Worm (Caenorhabditis elegans) whole organism, L1 larva: ENCODE measurements around the gene F22B5.6.

Source experiments
- C04F5.9 ChIP-seq: sonication (generic microtip); optimal IDR thresholded peaks from 2 replicates; lab custom pipeline; 2016; ENCODE audit warnings: missing genetic modification characterization, missing compliant biosample characterization
- C16A3.4 ChIP-seq: fragments of 150-350 bp; optimal IDR thresholded peaks from 2 replicates; lab custom pipeline; 2014; ENCODE audit warnings: missing biosample characterization, missing genetic modification characterization
- C34B4.2 ChIP-seq: sonication (generic microtip); optimal IDR thresholded peaks from 2 replicates; lab custom pipeline; 2017; ENCODE audit warnings: mild to moderate bottlenecking, missing genetic modification characterization, missing compliant biosample characterization
- F16B12.6 ChIP-seq: fragments of 150-350 bp; optimal IDR thresholded peaks from 2 replicates; lab custom pipeline; 2014; ENCODE audit warnings: missing biosample characterization, missing genetic modification characterization
- Y116A8C.19 ChIP-seq: sonication (generic microtip); optimal IDR thresholded peaks from 2 replicates; lab custom pipeline; 2016; ENCODE audit warnings: missing compliant biosample characterization, missing genetic modification characterization, borderline replicate concordance
- aha-1 ChIP-seq: fragments of 150-350 bp; optimal IDR thresholded peaks from 2 replicates; lab custom pipeline; 2014; ENCODE audit warnings: missing biosample characterization, missing genetic modification characterization
- alr-1 ChIP-seq: fragments of 200-800 bp; sonication (Bioruptor generic); optimal IDR thresholded peaks from 2 replicates; lab custom pipeline; 2018; ENCODE audit warnings: borderline replicate concordance, mild to moderate bottlenecking, missing genetic modification characterization, missing compliant biosample characterization
- aly-2 ChIP-seq: fragments of 150-350 bp; optimal IDR thresholded peaks from 2 replicates; lab custom pipeline; 2014; ENCODE audit warnings: missing biosample characterization, missing genetic modification characterization
- ama-1 ChIP-seq: fragments of 150-350 bp; optimal IDR thresholded peaks from 2 replicates; lab custom pipeline; 2014
- ceh-88 ChIP-seq: fragments of 200-800 bp; sonication (Bioruptor generic); IDR thresholded peaks from 2 replicates; pipeline ENCODE4 v1.3.6; 2022; ENCODE audit warnings: missing genetic modification characterization, missing compliant biosample characterization
- ces-1 ChIP-seq: fragments of 150-350 bp; optimal IDR thresholded peaks from 2 replicates; lab custom pipeline; 2014; ENCODE audit warnings: missing biosample characterization, missing genetic modification reagents, missing genetic modification characterization
- efl-1 ChIP-seq, 4 experiments: fragments of 150-350 bp; optimal IDR thresholded peaks in 3 of 4; peaks in 1 of 4; 1 replicate in 1 of 4; 2 replicates in 3 of 4; lab custom pipeline; 2014; ENCODE audit warnings: missing biosample characterization in 2 of 4, missing genetic modification characterization in 2 of 4, missing genetic modification reagents in 2 of 4
- efl-3 ChIP-seq: fragments of 200-800 bp; sonication (Bioruptor generic); optimal IDR thresholded peaks from 2 replicates; lab custom pipeline; 2018; ENCODE audit warnings: mild to moderate bottlenecking, missing genetic modification characterization, missing compliant biosample characterization
- elt-3 ChIP-seq, 6 experiments: fragments of 150-350 bp in 1 of 6; sonication (generic microtip); optimal IDR thresholded peaks; 2 replicates each; lab custom pipeline; 2017 to 2018; ENCODE audit warnings: missing biosample characterization in 6 of 6, missing genetic modification characterization in 6 of 6, inconsistent platforms in 1 of 6
- hpl-2 ChIP-seq: fragments of 150-350 bp; optimal IDR thresholded peaks from 2 replicates; lab custom pipeline; 2014; ENCODE audit warnings: missing biosample characterization, missing genetic modification reagents, missing genetic modification characterization
- jun-1 ChIP-seq: fragments of 150-350 bp; optimal IDR thresholded peaks from 2 replicates; lab custom pipeline; 2014; ENCODE audit warnings: missing biosample characterization, missing genetic modification reagents, missing genetic modification characterization
- lin-15B ChIP-seq: fragments of 150-350 bp; sonication (generic microtip); optimal IDR thresholded peaks from 3 replicates; lab custom pipeline; 2014; ENCODE audit warnings: missing biosample characterization, missing genetic modification characterization
- lin-35 ChIP-seq, 2 experiments: fragments of 150-350 bp; optimal IDR thresholded peaks; 2 replicates each; lab custom pipeline; 2014; ENCODE audit warnings: missing biosample characterization in 2 of 2, missing genetic modification characterization in 2 of 2, missing genetic modification reagents in 2 of 2
- nhr-19 ChIP-seq: fragments of 200-800 bp; sonication (Bioruptor generic); conservative IDR thresholded peaks from 2 replicates; pipeline ENCODE4 v1.3.6; 2022; ENCODE audit warnings: missing genetic modification characterization, missing compliant biosample characterization
- nhr-20 ChIP-seq: sonication (generic microtip); optimal IDR thresholded peaks from 2 replicates; lab custom pipeline; 2016; ENCODE audit warnings: mild to moderate bottlenecking, missing genetic modification characterization, missing compliant biosample characterization
- nhr-237 ChIP-seq: fragments of 150-350 bp; optimal IDR thresholded peaks from 2 replicates; lab custom pipeline; 2014; ENCODE audit warnings: missing biosample characterization, missing genetic modification characterization
- nhr-28 ChIP-seq: fragments of 150-350 bp; optimal IDR thresholded peaks from 2 replicates; lab custom pipeline; 2014; ENCODE audit warnings: missing biosample characterization, missing genetic modification characterization
- nhr-71 ChIP-seq: sonication (generic microtip); optimal IDR thresholded peaks from 2 replicates; lab custom pipeline; 2016; ENCODE audit warnings: mild to moderate bottlenecking, missing genetic modification characterization, moderate library complexity, missing compliant biosample characterization
- nhr-76 ChIP-seq: sonication (generic microtip); optimal IDR thresholded peaks from 2 replicates; lab custom pipeline; 2017; ENCODE audit warnings: missing biosample characterization, missing genetic modification characterization
- nhr-85 ChIP-seq: sonication (generic microtip); peaks from one replicate; lab custom pipeline; 2016; ENCODE audit warnings: missing genetic modification characterization, inconsistent platforms, missing compliant biosample characterization
- nhr-90 ChIP-seq: sonication (generic microtip); optimal IDR thresholded peaks from 2 replicates; lab custom pipeline; 2016; ENCODE audit warnings: mild to moderate bottlenecking, missing genetic modification characterization, missing compliant biosample characterization; ENCODE audit not compliant: poor library complexity
- pag-3 ChIP-seq: sonication (generic microtip); optimal IDR thresholded peaks from 2 replicates; lab custom pipeline; 2017; ENCODE audit warnings: missing genetic modification characterization, mild to moderate bottlenecking, missing compliant biosample characterization, antibody characterized with exemption, borderline replicate concordance; ENCODE audit not compliant: insufficient read depth
- rnt-1 ChIP-seq: sonication (generic microtip); optimal IDR thresholded peaks from 2 replicates; lab custom pipeline; 2016; ENCODE audit warnings: mild to moderate bottlenecking, missing genetic modification characterization, moderate library complexity, missing compliant biosample characterization
- snpc-4 ChIP-seq: fragments of 150-350 bp; optimal IDR thresholded peaks from 2 replicates; lab custom pipeline; 2014; ENCODE audit warnings: missing biosample characterization, missing genetic modification characterization
- snu-23 ChIP-seq: sonication (generic microtip); optimal IDR thresholded peaks from 2 replicates; lab custom pipeline; 2016; ENCODE audit warnings: missing genetic modification characterization, missing compliant biosample characterization
- sox-4 ChIP-seq: sonication (generic microtip); optimal IDR thresholded peaks from 2 replicates; lab custom pipeline; 2016; ENCODE audit warnings: missing genetic modification characterization, missing compliant biosample characterization
- sptf-1 ChIP-seq: fragments of 150-350 bp; optimal IDR thresholded peaks from 2 replicates; lab custom pipeline; 2014; ENCODE audit warnings: missing biosample characterization, missing genetic modification characterization
- sup-37 ChIP-seq: fragments of 200-800 bp; sonication (Bioruptor generic); optimal IDR thresholded peaks from 2 replicates; lab custom pipeline; 2018; ENCODE audit warnings: mild to moderate bottlenecking, missing genetic modification characterization, missing compliant biosample characterization
- unc-130 ChIP-seq: fragments of 150-350 bp; optimal IDR thresholded peaks from 2 replicates; lab custom pipeline; 2017; ENCODE audit warnings: missing biosample characterization, missing genetic modification characterization, inconsistent platforms
- unc-62 ChIP-seq: fragments of 150-350 bp; optimal IDR thresholded peaks from 2 replicates; lab custom pipeline; 2014; ENCODE audit warnings: missing biosample characterization, missing genetic modification reagents, missing genetic modification characterization
- zag-1 ChIP-seq: fragments of 150-350 bp; optimal IDR thresholded peaks from 2 replicates; lab custom pipeline; 2014; ENCODE audit warnings: missing biosample characterization, missing genetic modification characterization

Gene F22B5.6

DNA sequence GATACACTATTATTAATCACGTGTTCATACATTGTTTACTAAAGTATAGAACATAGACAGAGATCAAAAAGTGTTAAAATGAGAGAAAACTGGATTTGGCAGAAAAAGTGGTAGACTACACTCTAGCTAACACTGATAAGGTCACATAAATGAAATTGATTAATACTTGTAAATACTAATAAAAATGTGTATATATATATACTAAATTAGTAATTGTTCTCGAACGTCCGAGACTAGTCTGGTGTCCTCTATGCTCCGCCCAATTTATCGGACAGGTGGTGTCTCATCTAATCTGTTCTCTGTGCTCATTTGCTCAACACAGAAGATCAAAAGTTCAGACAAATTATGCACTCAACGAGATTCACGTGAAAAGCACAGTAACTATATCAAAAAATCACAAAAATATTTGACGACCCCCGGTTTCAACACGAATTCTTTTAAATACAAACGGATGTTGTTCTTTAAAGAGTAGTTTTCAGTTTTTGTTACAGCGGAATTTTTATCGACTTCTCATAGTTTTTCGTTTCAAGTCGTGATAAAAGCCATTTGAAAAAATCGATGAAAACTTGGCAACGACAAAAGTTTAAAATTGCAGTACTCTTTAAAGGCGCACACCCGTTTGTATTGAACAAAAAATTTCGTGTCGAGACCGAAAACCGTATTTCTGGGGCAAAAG, 25.2 kb upstream of the F22B5.6 start (continued):
- TF ChIP-seq alr-1 (tag; lab: Kevin White, UChicago) (no peak), nhr-90 (tag; lab: Kevin White, UChicago) (no peak), lin-35 (GFP tag; optimal IDR thresholded peaks at IDR 0.05; lab: Kevin White, UChicago) (no peak), aly-2 (tag; lab: Kevin White, UChicago) (no peak), elt-3 (tag; optimal IDR thresholded peaks at IDR 0.05; lab: Kevin White, UChicago) (peak in 1 of 6 experiments; percentile 41), nhr-237 (no peak), C04F5.9 (tag; lab: Kevin White, UChicago) (no peak), C16A3.4 (tag; lab: Kevin White, UChicago) (peak; percentile 2), nhr-76 (tag; lab: Kevin White, UChicago) (no peak), nhr-20 (peak; percentile 82), aha-1 (tag; lab: Kevin White, UChicago) (no peak), hpl-2 (GFP tag; lab: Kevin White, UChicago) (no peak), unc-130 (peak; percentile 12), lin-15B (tag; lab: Kevin White, UChicago) (no peak), efl-1 (optimal IDR thresholded peaks at IDR 0.05; lab: Kevin White, UChicago) (no peak), efl-1 (GFP tag; optimal IDR thresholded peaks at IDR 0.05 in 1 of 2; lab: Kevin White, UChicago) (peak in 1 of 2 experiments; percentile 83), nhr-19 (GFP tag; lab: Robert Waterston, UW) (peak; percentile 82), C34B4.2 (tag; lab: Kevin White, UChicago) (no peak), nhr-71 (tag; lab: Kevin White, UChicago) (peak; percentile 76), nhr-28 (no peak), snu-23 (GFP tag; lab: Kevin White, UChicago) (peak; percentile 34), nhr-85 (tag; lab: Kevin White, UChicago) (no peak), efl-3 (GFP tag; lab: Kevin White, UChicago) (no peak), jun-1 (tag; lab: Kevin White, UChicago) (no peak), Y116A8C.19 (tag; lab: Kevin White, UChicago) (no peak)

DNA sequence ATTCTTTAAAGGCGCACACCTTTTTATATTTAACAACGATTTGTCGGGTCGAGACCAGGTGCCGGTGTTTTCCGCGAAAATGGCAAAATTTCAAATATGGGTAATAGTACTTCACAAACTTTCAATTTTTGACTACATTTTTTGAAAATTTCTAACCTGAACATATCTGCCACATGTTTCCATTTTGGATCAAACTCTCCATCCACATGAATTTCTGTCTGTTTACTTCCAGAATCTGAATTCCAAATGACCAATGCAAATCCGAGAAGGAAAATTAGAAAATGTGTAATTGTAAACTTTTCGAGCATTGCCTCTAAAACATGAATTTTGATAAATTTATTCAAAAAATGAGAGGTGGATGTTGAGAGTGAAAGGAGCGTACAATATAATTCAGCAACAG, 24.2 kb upstream of the F22B5.6 start, which contains the start of gene lact-4:
TSS of gene lact-4 (minus strand) at position 313 of the 400 bp plus-strand sequence.
- no peak for TF ChIP-seq nhr-76 (tag; lab: Kevin White, UChicago)
- TF ChIP-seq snpc-4: no peak
- no peak for TF ChIP-seq pag-3 (tag; lab: Kevin White, UChicago)
- TF ChIP-seq sox-4 (tag; lab: Kevin White, UChicago): no peak
- no peak for TF ChIP-seq F16B12.6
- TF ChIP-seq alr-1 (tag; lab: Kevin White, UChicago): no peak
- no peak for TF ChIP-seq lin-15B (tag; lab: Kevin White, UChicago)
- no peak for TF ChIP-seq sup-37 (GFP tag; lab: Kevin White, UChicago)
- TF ChIP-seq unc-62 (GFP tag; lab: Kevin White, UChicago): no peak
- no peak for TF ChIP-seq sptf-1 (tag; lab: Kevin White, UChicago)
- no peak for TF ChIP-seq ces-1 (GFP tag; lab: Kevin White, UChicago)
- no peak for TF ChIP-seq hpl-2 (GFP tag; lab: Kevin White, UChicago)
- TF ChIP-seq zag-1 (tag; lab: Kevin White, UChicago): no peak
- TF ChIP-seq nhr-19 (GFP tag; lab: Robert Waterston, UW): no peak

DNA sequence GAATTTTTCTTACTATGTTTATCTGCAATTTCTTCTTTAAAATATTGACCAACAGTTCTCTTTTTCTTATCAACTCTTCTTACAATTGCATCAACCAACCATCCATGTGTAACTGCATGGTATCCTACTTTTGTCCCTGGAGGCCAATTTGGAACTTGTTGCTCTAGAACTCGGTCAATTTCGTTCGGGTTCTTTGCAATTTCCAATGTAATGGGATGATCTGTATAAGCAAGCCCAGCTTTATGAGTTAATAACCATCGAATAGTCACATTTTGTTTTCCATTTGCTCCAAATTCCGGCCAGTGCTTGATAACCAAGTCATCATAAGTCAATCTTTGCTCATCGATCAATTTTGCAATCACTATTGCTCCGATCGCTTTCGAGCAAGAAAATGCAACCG, 23.3 kb upstream of the F22B5.6 start:
- peak in 1 of 6 experiments; percentile 2 for TF ChIP-seq elt-3 (tag; optimal IDR thresholded peaks at IDR 0.05; lab: Kevin White, UChicago)
- TF ChIP-seq ceh-88 (GFP tag; lab: Robert Waterston, UW): no peak
- peak; percentile 30 for TF ChIP-seq ama-1 (lab: Kevin White, UChicago)
- no peak for TF ChIP-seq lin-35 (GFP tag; optimal IDR thresholded peaks at IDR 0.05; lab: Kevin White, UChicago)
- TF ChIP-seq rnt-1 (tag; lab: Kevin White, UChicago): no peak
- TF ChIP-seq efl-1 (optimal IDR thresholded peaks at IDR 0.05; lab: Kevin White, UChicago): no peak
- peak in 1 of 2 experiments; percentile 77 for TF ChIP-seq efl-1 (GFP tag; optimal IDR thresholded peaks at IDR 0.05 in 1 of 2; lab: Kevin White, UChicago)
